Worm (Caenorhabditis elegans) whole organism, young adult: ENCODE data around the gene B0244.4.

Experiments
- C17E4.6 ChIP-seq: fragments of 200-800 bp; sonication (Bioruptor generic); IDR thresholded peaks from 2 replicates; pipeline ENCODE4 v1.3.6; 2022; ENCODE audit warnings: missing genetic modification reagents, missing genetic modification characterization, missing compliant biosample characterization
- D2030.7 ChIP-seq: fragments of 200-800 bp; sonication (Bioruptor generic); IDR thresholded peaks from 2 replicates; pipeline ENCODE4 v1.3.6; 2022; ENCODE audit warnings: missing genetic modification reagents, missing genetic modification characterization, missing compliant biosample characterization
- F10E7.11 ChIP-seq: sonication (generic microtip); optimal IDR thresholded peaks from 2 replicates; lab custom pipeline; 2017; ENCODE audit warnings: mild to moderate bottlenecking, missing genetic modification characterization, moderate library complexity, missing compliant biosample characterization
- F23B12.7 ChIP-seq: sonication (generic microtip); optimal IDR thresholded peaks from 2 replicates; lab custom pipeline; 2017; ENCODE audit warnings: missing genetic modification characterization, mild to moderate bottlenecking, missing compliant biosample characterization, antibody characterized with exemption, moderate library complexity; ENCODE audit not compliant: insufficient read depth
- F33H1.4 ChIP-seq: fragments of 200-800 bp; sonication (Bioruptor generic); IDR thresholded peaks from 2 replicates; pipeline ENCODE4 v1.3.6; 2022; ENCODE audit warnings: missing genetic modification reagents, missing genetic modification characterization, missing compliant biosample characterization
- F39B2.1 ChIP-seq: fragments of 200-800 bp; sonication (Bioruptor generic); IDR thresholded peaks from 2 replicates; pipeline ENCODE4 v1.3.6; 2022; ENCODE audit warnings: missing genetic modification reagents, missing genetic modification characterization, missing compliant biosample characterization
- F49E8.2 ChIP-seq: sonication (generic microtip); optimal IDR thresholded peaks from 3 replicates; lab custom pipeline; 2017; ENCODE audit warnings: missing genetic modification characterization, mild to moderate bottlenecking, missing compliant biosample characterization, antibody characterized with exemption, moderate library complexity; ENCODE audit not compliant: insufficient read depth
- Y56A3A.18 ChIP-seq: fragments of 200-800 bp; sonication (Bioruptor generic); IDR thresholded peaks from 2 replicates; pipeline ENCODE4 v1.3.6; 2022; ENCODE audit warnings: missing genetic modification reagents, missing genetic modification characterization, missing compliant biosample characterization
- Y79H2A.3 ChIP-seq: fragments of 200-800 bp; sonication (Bioruptor generic); conservative IDR thresholded peaks from 2 replicates; pipeline ENCODE4 v1.3.6; 2022; ENCODE audit warnings: missing genetic modification reagents, missing genetic modification characterization, missing compliant biosample characterization
- ama-1 ChIP-seq, 3 experiments: fragments of 150-350 bp in 1 of 3; sonication (generic microtip) in 2 of 3; optimal IDR thresholded peaks; 2 replicates each; lab custom pipeline; 2014 to 2018; ENCODE audit warnings: missing biosample characterization in 2 of 3, missing genetic modification characterization in 2 of 3, missing genetic modification reagents in 2 of 3
- aptf-2 ChIP-seq: fragments of 200-800 bp; sonication (Bioruptor generic); conservative IDR thresholded peaks from 2 replicates; pipeline ENCODE4 v1.3.6; 2022; ENCODE audit warnings: missing genetic modification reagents, missing genetic modification characterization, missing compliant biosample characterization
- aptf-3 ChIP-seq: fragments of 200-800 bp; sonication (Bioruptor generic); IDR thresholded peaks from 2 replicates; pipeline ENCODE4 v1.3.6; 2022; ENCODE audit warnings: missing genetic modification characterization, missing compliant biosample characterization
- attf-3 ChIP-seq: fragments of 200-800 bp; sonication (Bioruptor generic); conservative IDR thresholded peaks from 2 replicates; pipeline ENCODE4 v1.3.6; 2022; ENCODE audit warnings: missing genetic modification reagents, missing genetic modification characterization, missing compliant biosample characterization
- attf-5 ChIP-seq: fragments of 200-800 bp; sonication (Bioruptor generic); optimal IDR thresholded peaks from 2 replicates; lab custom pipeline; 2018; ENCODE audit warnings: mild to moderate bottlenecking, missing genetic modification characterization, missing compliant biosample characterization
- ccch-3 ChIP-seq: fragments of 200-800 bp; sonication (Bioruptor generic); optimal IDR thresholded peaks from 2 replicates; lab custom pipeline; 2018; ENCODE audit warnings: mild to moderate bottlenecking, missing genetic modification characterization, missing compliant biosample characterization
- cebp-2 ChIP-seq: fragments of 200-800 bp; sonication (Bioruptor generic); IDR thresholded peaks from 2 replicates; pipeline ENCODE4 v1.3.6; 2022; ENCODE audit warnings: missing genetic modification characterization, missing compliant biosample characterization
- die-1 ChIP-seq: sonication (generic microtip); optimal IDR thresholded peaks from 2 replicates; lab custom pipeline; 2016; ENCODE audit warnings: missing genotype, mild to moderate bottlenecking, missing genetic modification characterization, missing compliant biosample characterization
- dox-1 ChIP-seq: fragments of 200-800 bp; sonication (Bioruptor generic); IDR thresholded peaks from 2 replicates; pipeline ENCODE4 v1.3.6; 2022; ENCODE audit warnings: missing genetic modification reagents, missing genetic modification characterization, missing compliant biosample characterization
- dpff-1 ChIP-seq: sonication (generic microtip); optimal IDR thresholded peaks from 2 replicates; lab custom pipeline; 2017; ENCODE audit warnings: mild to moderate bottlenecking, missing genetic modification characterization, missing compliant biosample characterization
- dpl-1 ChIP-seq: fragments of 150-350 bp; optimal IDR thresholded peaks from 2 replicates; lab custom pipeline; 2014; ENCODE audit warnings: missing biosample characterization, missing genetic modification reagents, missing genetic modification characterization
- efl-1 ChIP-seq: fragments of 150-350 bp; optimal IDR thresholded peaks from 2 replicates; lab custom pipeline; 2014; ENCODE audit warnings: missing biosample characterization, missing genetic modification reagents, missing genetic modification characterization
- egrh-3 ChIP-seq: fragments of 200-800 bp; sonication (Bioruptor generic); IDR thresholded peaks from 2 replicates; pipeline ENCODE4 v1.3.6; 2022; ENCODE audit warnings: missing genetic modification reagents, missing genetic modification characterization, missing compliant biosample characterization
- ets-4 ChIP-seq: fragments of 200-800 bp; sonication (Bioruptor generic); optimal IDR thresholded peaks from 2 replicates; lab custom pipeline; 2018; ENCODE audit warnings: mild to moderate bottlenecking, missing genetic modification characterization, missing compliant biosample characterization
- fkh-3 ChIP-seq: sonication (generic microtip); optimal IDR thresholded peaks from 2 replicates; lab custom pipeline; 2016; ENCODE audit warnings: mild to moderate bottlenecking, missing genetic modification characterization, missing compliant biosample characterization
- him-1 ChIP-seq: sonication (generic microtip); optimal IDR thresholded peaks from 2 replicates; lab custom pipeline; 2016; ENCODE audit warnings: missing genotype, missing genetic modification reagents, missing genetic modification characterization, missing compliant biosample characterization
- hlh-12 ChIP-seq: sonication (generic microtip); optimal IDR thresholded peaks from 2 replicates; lab custom pipeline; 2016; ENCODE audit warnings: missing genetic modification characterization, missing compliant biosample characterization
- hmg-1.2 ChIP-seq: fragments of 200-800 bp; sonication (Bioruptor generic); IDR thresholded peaks from 2 replicates; pipeline ENCODE4 v1.3.6; 2022; ENCODE audit warnings: missing genetic modification reagents, missing genetic modification characterization, missing compliant biosample characterization
- hrde-1 ChIP-seq: sonication (generic microtip); optimal IDR thresholded peaks from 2 replicates; lab custom pipeline; 2016; ENCODE audit warnings: missing genetic modification characterization, mild to moderate bottlenecking, missing compliant biosample characterization, moderate library complexity, missing genotype, missing genetic modification reagents, borderline replicate concordance
- lin-40 ChIP-seq: sonication (generic microtip); optimal IDR thresholded peaks from 2 replicates; lab custom pipeline; 2016; ENCODE audit warnings: missing genetic modification characterization, mild to moderate bottlenecking, missing compliant biosample characterization, missing genotype, missing genetic modification reagents
- lin-54 ChIP-seq: fragments of 200-800 bp; sonication (Bioruptor generic); optimal IDR thresholded peaks from 2 replicates; lab custom pipeline; 2018; ENCODE audit warnings: mild to moderate bottlenecking, missing genetic modification characterization, missing compliant biosample characterization
- madf-10 ChIP-seq: sonication (generic microtip); optimal IDR thresholded peaks from 2 replicates; lab custom pipeline; 2016; ENCODE audit warnings: mild to moderate bottlenecking, missing genetic modification characterization, missing compliant biosample characterization
- madf-6 ChIP-seq: fragments of 200-800 bp; sonication (Bioruptor generic); IDR thresholded peaks from 2 replicates; pipeline ENCODE4 v1.3.6; 2022; ENCODE audit warnings: missing genetic modification reagents, missing genetic modification characterization, missing compliant biosample characterization
- madf-8 ChIP-seq: fragments of 200-800 bp; sonication (Bioruptor generic); conservative IDR thresholded peaks from 2 replicates; pipeline ENCODE4 v1.3.6; 2022; ENCODE audit warnings: missing genetic modification reagents, missing genetic modification characterization, missing compliant biosample characterization
- mcd-1 ChIP-seq: fragments of 200-800 bp; sonication (Bioruptor generic); IDR thresholded peaks from 2 replicates; pipeline ENCODE4 v1.3.6; 2022; ENCODE audit warnings: missing genetic modification reagents, missing genetic modification characterization, missing compliant biosample characterization
- mxl-1 ChIP-seq: sonication (generic microtip); optimal IDR thresholded peaks from 2 replicates; lab custom pipeline; 2016; ENCODE audit warnings: missing genetic modification characterization, missing compliant biosample characterization
- pbrm-1 ChIP-seq: fragments of 200-800 bp; sonication (Bioruptor generic); IDR thresholded peaks from 2 replicates; pipeline ENCODE4 v1.3.6; 2022; ENCODE audit warnings: missing genetic modification reagents, missing genetic modification characterization, missing compliant biosample characterization
- rec-8 ChIP-seq, 2 experiments: sonication (generic microtip); optimal IDR thresholded peaks; 2 replicates each; lab custom pipeline; 2016; ENCODE audit warnings: mild to moderate bottlenecking in 2 of 2, missing genetic modification characterization in 2 of 2, missing genetic modification reagents in 2 of 2, missing genotype in 2 of 2, missing biosample characterization in 1 of 2, missing compliant biosample characterization in 1 of 2, moderate library complexity in 1 of 2
- repo-1 ChIP-seq: sonication (generic microtip); optimal IDR thresholded peaks from 2 replicates; lab custom pipeline; 2017; ENCODE audit warnings: mild to moderate bottlenecking, missing genetic modification characterization, missing compliant biosample characterization
- snpc-1.3 ChIP-seq: sonication (generic microtip); optimal IDR thresholded peaks from 2 replicates; lab custom pipeline; 2017; ENCODE audit warnings: missing genetic modification characterization, mild to moderate bottlenecking, missing compliant biosample characterization, antibody characterized with exemption, moderate library complexity, missing genotype, missing genetic modification reagents; ENCODE audit not compliant: insufficient read depth
- snpc-4 ChIP-seq, 5 experiments: fragments of 150-350 bp in 1 of 5; sonication (generic microtip) in 4 of 5; optimal IDR thresholded peaks; 2 replicates each; lab custom pipeline; 2014 to 2018; ENCODE audit warnings: missing genetic modification characterization in 5 of 5, missing biosample characterization in 3 of 5, antibody characterized with exemption in 2 of 5, mild to moderate bottlenecking in 2 of 5, missing compliant biosample characterization in 2 of 5, missing genotype in 2 of 5, moderate library complexity in 2 of 5, missing genetic modification reagents in 1 of 5
- sptf-2 ChIP-seq: fragments of 200-800 bp; sonication (Bioruptor generic); optimal IDR thresholded peaks from 2 replicates; lab custom pipeline; 2018; ENCODE audit warnings: mild to moderate bottlenecking, missing genetic modification characterization, missing compliant biosample characterization
- tbp1 ChIP-seq: fragments of 200-800 bp; sonication (Bioruptor generic); optimal IDR thresholded peaks from 2 replicates; lab custom pipeline; 2018; ENCODE audit warnings: mild to moderate bottlenecking, missing genetic modification characterization, missing compliant biosample characterization
- tlf-1 ChIP-seq: fragments of 200-800 bp; sonication (Bioruptor generic); optimal IDR thresholded peaks from 2 replicates; lab custom pipeline; 2018; ENCODE audit warnings: mild to moderate bottlenecking, missing genetic modification characterization, missing compliant biosample characterization
- unc-62 ChIP-seq: fragments of 150-350 bp; optimal IDR thresholded peaks from 2 replicates; lab custom pipeline; 2014; ENCODE audit warnings: missing biosample characterization, missing genetic modification reagents, missing genetic modification characterization
- xnd-1 ChIP-seq: sonication (generic microtip); optimal IDR thresholded peaks from 2 replicates; lab custom pipeline; 2016; ENCODE audit warnings: missing genotype, missing genetic modification reagents, missing genetic modification characterization, missing compliant biosample characterization
- zim-3 ChIP-seq: sonication (generic microtip); optimal IDR thresholded peaks from 2 replicates; lab custom pipeline; 2017; ENCODE audit warnings: mild to moderate bottlenecking, missing genetic modification characterization, moderate library complexity, missing compliant biosample characterization
- ztf-18 ChIP-seq: sonication (generic microtip); optimal IDR thresholded peaks from 2 replicates; lab custom pipeline; 2016; ENCODE audit warnings: missing genotype, mild to moderate bottlenecking, missing genetic modification characterization, missing compliant biosample characterization
- ztf-3 ChIP-seq: fragments of 200-800 bp; sonication (Bioruptor generic); optimal IDR thresholded peaks from 2 replicates; lab custom pipeline; 2018; ENCODE audit warnings: mild to moderate bottlenecking, missing genetic modification characterization, missing compliant biosample characterization

Gene B0244.4

ce11 chrIII:5719832-5720194 is 27.5 kb upstream of the B0244.4 start:
- TF ChIP-seq D2030.7 (GFP tag; lab: Robert Waterston, UW) (peak; percentile 49; the same call in 1 of the 2 replicates), tbp1 (GFP tag; lab: Kevin White, UChicago) (peak; percentile 29), sptf-2 (GFP tag; lab: Kevin White, UChicago) (no peak), efl-1 (GFP tag; lab: Kevin White, UChicago) (peak; percentile 78), fkh-3 (tag; lab: Kevin White, UChicago) (no peak), lin-54 (peak; percentile 98), ztf-18 (tag; lab: Kevin White, UChicago) (peak; percentile 94), madf-8 (peak; percentile 69), aptf-2 (no peak), lin-40 (tag; lab: Kevin White, UChicago) (no peak), madf-10 (tag; lab: Kevin White, UChicago) (no peak), F23B12.7 (tag; lab: Kevin White, UChicago) (peak; percentile 22), pbrm-1 (GFP tag; lab: Robert Waterston, UW) (peak; percentile 50; the same call in 1 of the 2 replicates), mxl-1 (no peak), ets-4 (GFP tag; lab: Kevin White, UChicago) (no peak), Y56A3A.18 (GFP tag; lab: Robert Waterston, UW) (no peak), xnd-1 (peak; percentile 76), C17E4.6 (GFP tag; lab: Robert Waterston, UW) (no peak), F33H1.4 (GFP tag; lab: Robert Waterston, UW) (peak; percentile 79), zim-3 (tag; lab: Kevin White, UChicago) (no peak), madf-6 (peak; percentile 87), ztf-3 (no peak), cebp-2 (no peak), mcd-1 (GFP tag; lab: Robert Waterston, UW) (peak; percentile 36; the same call in 1 of the 2 replicates), him-1 (tag; lab: Kevin White, UChicago) (peak; percentile 8), attf-5 (GFP tag; lab: Kevin White, UChicago) (no peak), die-1 (tag; lab: Kevin White, UChicago) (no peak), F10E7.11 (tag; lab: Kevin White, UChicago) (no peak), ama-1 (optimal IDR thresholded peaks at IDR 0.05; lab: Kevin White, UChicago) (no peak), ama-1 (GFP tag; optimal IDR thresholded peaks at IDR 0.05; lab: Kevin White, UChicago) (no peak), hlh-12 (tag; lab: Kevin White, UChicago) (no peak), unc-62 (GFP tag; lab: Kevin White, UChicago) (no peak), hrde-1 (tag; lab: Kevin White, UChicago) (no peak), egrh-3 (GFP tag; lab: Robert Waterston, UW) (no peak), repo-1 (tag; lab: Kevin White, UChicago) (no peak), tlf-1 (GFP tag; lab: Kevin White, UChicago) (peak; percentile 64), dpff-1 (tag; lab: Kevin White, UChicago) (no peak), snpc-1.3 (tag; lab: Kevin White, UChicago) (peak; percentile 40), attf-3 (GFP tag; lab: Robert Waterston, UW) (no peak), dox-1 (GFP tag; lab: Robert Waterston, UW) (no peak), F39B2.1 (GFP tag; lab: Robert Waterston, UW) (no peak), ccch-3 (GFP tag; lab: Kevin White, UChicago) (no peak), aptf-3 (GFP tag; lab: Robert Waterston, UW) (no peak), Y79H2A.3 (no peak), dpl-1 (GFP tag; lab: Kevin White, UChicago) (peak; percentile 78), F49E8.2 (tag; lab: Kevin White, UChicago) (peak; percentile 40), snpc-4 (GFP tag; optimal IDR thresholded peaks at IDR 0.05; lab: Kevin White, UChicago) (no peak), snpc-4 (tag; optimal IDR thresholded peaks at IDR 0.05; lab: Kevin White, UChicago) (no peak), rec-8 (tag; optimal IDR thresholded peaks at IDR 0.05; lab: Kevin White, UChicago) (no peak), hmg-1.2 (GFP tag; lab: Robert Waterston, UW) (no peak)
